Worm (Caenorhabditis elegans) whole organism, L4 larva: Measurements from ENCODE around the gene spk-1.

Experiments
- F37D6.2 ChIP-seq: sonication (generic microtip); optimal IDR thresholded peaks from 2 replicates; lab custom pipeline; 2016; ENCODE audit warnings: mild to moderate bottlenecking, missing genetic modification characterization, missing compliant biosample characterization
- Y5F2A.4 ChIP-seq: fragments of 200-800 bp; sonication (Bioruptor generic); optimal IDR thresholded peaks from 2 replicates; lab custom pipeline; 2018; ENCODE audit warnings: mild to moderate bottlenecking, missing genetic modification characterization, missing compliant biosample characterization
- Y75B8A.6 ChIP-seq: fragments of 200-800 bp; sonication (Bioruptor generic); IDR thresholded peaks from 2 replicates; pipeline ENCODE4 v1.3.6; 2022; ENCODE audit warnings: missing genetic modification reagents, missing genetic modification characterization, missing compliant biosample characterization
- ZK337.2 ChIP-seq: fragments of 200-800 bp; sonication (Bioruptor generic); IDR thresholded peaks from 2 replicates; pipeline ENCODE4 v1.3.6; 2022; ENCODE audit warnings: missing genetic modification reagents, missing genetic modification characterization, missing compliant biosample characterization
- aha-1 ChIP-seq: fragments of 150-350 bp; peaks from one replicate; lab custom pipeline; 2014; ENCODE audit warnings: missing biosample characterization, missing genetic modification characterization
- arid-1 ChIP-seq: fragments of 200-800 bp; sonication (Bioruptor generic); conservative IDR thresholded peaks from 2 replicates; pipeline ENCODE4 v1.3.6; 2022; ENCODE audit warnings: missing genetic modification reagents, missing genetic modification characterization, missing compliant biosample characterization
- ces-1 ChIP-seq: fragments of 150-350 bp; sonication (generic microtip); optimal IDR thresholded peaks from 4 replicates; lab custom pipeline; 2014; ENCODE audit warnings: missing biosample characterization, missing genetic modification reagents, missing genetic modification characterization
- cey-2 ChIP-seq: sonication (generic microtip); optimal IDR thresholded peaks from 3 replicates; lab custom pipeline; 2017; ENCODE audit warnings: missing genetic modification characterization, mild to moderate bottlenecking, missing compliant biosample characterization, antibody characterized with exemption, borderline replicate concordance; ENCODE audit not compliant: insufficient read depth
- ctbp-1 ChIP-seq: fragments of 200-800 bp; sonication (Bioruptor generic); IDR thresholded peaks from 2 replicates; pipeline ENCODE4 v1.3.6; 2022; ENCODE audit warnings: missing genetic modification reagents, missing genetic modification characterization, missing compliant biosample characterization
- daf-16 ChIP-seq, 3 experiments: sonication (generic microtip); optimal IDR thresholded peaks; 2 replicates each; lab custom pipeline; 2016 to 2017; ENCODE audit warnings: missing genetic modification characterization in 3 of 3, missing genetic modification reagents in 3 of 3, mild to moderate bottlenecking in 2 of 3, missing compliant biosample characterization in 2 of 3, missing biosample characterization in 1 of 3, moderate library complexity in 1 of 3
- dmd-6 ChIP-seq: fragments of 200-800 bp; sonication (Bioruptor generic); IDR thresholded peaks from 2 replicates; pipeline ENCODE4 v1.3.6; 2022; ENCODE audit warnings: missing genetic modification reagents, missing genetic modification characterization, missing compliant biosample characterization
- dmd-8 ChIP-seq: fragments of 200-800 bp; sonication (Bioruptor generic); IDR thresholded peaks from 2 replicates; pipeline ENCODE4 v1.3.6; 2022; ENCODE audit warnings: missing genetic modification characterization, missing compliant biosample characterization
- dve-1 ChIP-seq: sonication (generic microtip); optimal IDR thresholded peaks from 2 replicates; lab custom pipeline; 2017; ENCODE audit warnings: antibody characterized with exemption, mild to moderate bottlenecking, missing genetic modification characterization, missing compliant biosample characterization; ENCODE audit not compliant: insufficient read depth
- hlh-11 ChIP-seq: fragments of 200-800 bp; sonication (Bioruptor generic); optimal IDR thresholded peaks from 2 replicates; lab custom pipeline; 2018; ENCODE audit warnings: mild to moderate bottlenecking, missing genetic modification characterization, missing compliant biosample characterization
- hlh-30 ChIP-seq: sonication (generic microtip); optimal IDR thresholded peaks from 2 replicates; lab custom pipeline; 2017; ENCODE audit warnings: antibody characterized with exemption, mild to moderate bottlenecking, missing genetic modification characterization, missing compliant biosample characterization; ENCODE audit not compliant: insufficient read depth
- lin-13 ChIP-seq: fragments of 150-350 bp; optimal IDR thresholded peaks from 2 replicates; lab custom pipeline; 2014; ENCODE audit warnings: missing biosample characterization, missing genetic modification reagents, missing genetic modification characterization
- lsy-2 ChIP-seq, 2 experiments: fragments of 150-350 bp in 1 of 2; sonication (generic microtip) in 1 of 2; optimal IDR thresholded peaks; 2 replicates each; lab custom pipeline; 2014 to 2017; ENCODE audit warnings: missing biosample characterization in 2 of 2, missing genetic modification characterization in 2 of 2
- madf-5 ChIP-seq, 2 experiments: fragments of 200-800 bp; sonication (Bioruptor generic); IDR thresholded peaks; 2 replicates each; pipeline ENCODE4 v1.3.6; 2022; ENCODE audit warnings: missing compliant biosample characterization in 2 of 2, missing genetic modification characterization in 2 of 2
- mep-1 ChIP-seq: fragments of 150-350 bp; sonication (generic microtip); optimal IDR thresholded peaks from 3 replicates; lab custom pipeline; 2014; ENCODE audit warnings: missing biosample characterization, missing genetic modification characterization
- mxl-2 ChIP-seq: fragments of 200-800 bp; sonication (Bioruptor generic); conservative IDR thresholded peaks from 2 replicates; pipeline ENCODE4 v1.3.6; 2022; ENCODE audit warnings: missing genetic modification reagents, missing genetic modification characterization, missing compliant biosample characterization
- mxl-3 ChIP-seq: fragments of 200-800 bp; sonication (Bioruptor generic); optimal IDR thresholded peaks from 2 replicates; lab custom pipeline; 2018; ENCODE audit warnings: mild to moderate bottlenecking, missing genetic modification characterization, missing compliant biosample characterization
- nhr-237 ChIP-seq: sonication (generic microtip); optimal IDR thresholded peaks from 2 replicates; lab custom pipeline; 2017; ENCODE audit warnings: missing biosample characterization, missing genetic modification characterization
- nhr-28 ChIP-seq: fragments of 150-350 bp; optimal IDR thresholded peaks from 2 replicates; lab custom pipeline; 2014; ENCODE audit warnings: missing biosample characterization, missing genetic modification characterization
- nhr-41 ChIP-seq: fragments of 200-800 bp; sonication (Bioruptor generic); IDR thresholded peaks from 2 replicates; pipeline ENCODE4 v1.3.6; 2022; ENCODE audit warnings: missing genetic modification reagents, missing genetic modification characterization, missing compliant biosample characterization
- nhr-42 ChIP-seq: fragments of 200-800 bp; sonication (Bioruptor generic); IDR thresholded peaks from 2 replicates; pipeline ENCODE4 v1.3.6; 2022; ENCODE audit warnings: missing genetic modification characterization, missing compliant biosample characterization
- nhr-76 ChIP-seq: fragments of 150-350 bp; optimal IDR thresholded peaks from 2 replicates; lab custom pipeline; 2014; ENCODE audit warnings: missing biosample characterization, missing genetic modification characterization
- pqm-1 ChIP-seq: sonication (generic microtip); optimal IDR thresholded peaks from 2 replicates; lab custom pipeline; 2017; ENCODE audit warnings: missing biosample characterization, missing genetic modification characterization
- skn-1 ChIP-seq: fragments of 150-350 bp; optimal IDR thresholded peaks from 2 replicates; lab custom pipeline; 2014; ENCODE audit warnings: missing biosample characterization, missing genetic modification characterization
- tra-1 ChIP-seq: fragments of 200-800 bp; sonication (Bioruptor generic); IDR thresholded peaks from 2 replicates; pipeline ENCODE4 v1.3.6; 2022; ENCODE audit warnings: missing genetic modification reagents, missing genetic modification characterization, missing compliant biosample characterization
- unc-39 ChIP-seq: sonication (generic microtip); optimal IDR thresholded peaks from 2 replicates; lab custom pipeline; 2017; ENCODE audit warnings: missing biosample characterization, missing genetic modification characterization
- unc-62 ChIP-seq, 3 experiments: fragments of 150-350 bp in 1 of 3; sonication (generic microtip); optimal IDR thresholded peaks in 2 of 3; peaks in 1 of 3; 1 replicate in 1 of 3; 2 replicates in 2 of 3; lab custom pipeline; 2014 to 2017; ENCODE audit warnings: missing biosample characterization in 3 of 3, missing genetic modification characterization in 3 of 3, missing genetic modification reagents in 3 of 3, missing genotype in 1 of 3
- vab-7 ChIP-seq: fragments of 200-800 bp; sonication (Bioruptor generic); IDR thresholded peaks from 2 replicates; pipeline ENCODE4 v1.3.6; 2022; ENCODE audit warnings: missing genetic modification reagents, missing genetic modification characterization, missing compliant biosample characterization
- zfp-2 ChIP-seq: sonication (generic microtip); optimal IDR thresholded peaks from 2 replicates; lab custom pipeline; 2016; ENCODE audit warnings: mild to moderate bottlenecking, missing genetic modification characterization, missing compliant biosample characterization
- zip-11 ChIP-seq: fragments of 200-800 bp; sonication (Bioruptor generic); IDR thresholded peaks from 2 replicates; pipeline ENCODE4 v1.3.6; 2022; ENCODE audit warnings: missing genetic modification characterization, missing compliant biosample characterization
- zip-2 ChIP-seq: fragments of 150-350 bp; optimal IDR thresholded peaks from 2 replicates; lab custom pipeline; 2014; ENCODE audit warnings: missing biosample characterization, missing genetic modification characterization

Gene spk-1

DNA sequence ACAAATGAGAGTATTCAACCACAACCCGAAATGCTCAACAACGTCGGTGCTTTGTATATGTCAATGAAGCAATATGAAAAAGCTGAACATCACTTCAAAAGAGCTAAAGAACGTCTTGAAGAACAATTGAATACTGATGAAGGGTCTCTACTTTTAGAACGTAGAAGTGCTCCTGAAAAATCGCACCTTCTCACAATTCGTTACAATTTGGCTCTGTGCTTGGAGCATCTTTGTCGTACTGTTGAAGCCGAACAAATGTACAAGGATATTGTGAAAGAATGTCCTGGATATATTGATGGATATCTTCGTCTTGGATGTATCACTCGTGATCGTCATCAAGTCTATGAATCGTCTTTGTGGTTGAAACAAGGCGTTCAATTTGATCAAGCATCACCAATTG, 37.8 kb downstream of the spk-1 start:
- no peak for TF ChIP-seq mxl-2 (GFP tag; lab: Robert Waterston, UW)
- peak in 1 of 2 experiments; percentile 97 for TF ChIP-seq unc-62 (GFP tag; optimal IDR thresholded peaks at IDR 0.05 in 1 of 2; lab: Kevin White, UChicago)
- no peak for TF ChIP-seq unc-62 (tag; optimal IDR thresholded peaks at IDR 0.05; lab: Kevin White, UChicago)
- peak; percentile 78 for TF ChIP-seq aha-1
- no peak for TF ChIP-seq ZK337.2

DNA sequence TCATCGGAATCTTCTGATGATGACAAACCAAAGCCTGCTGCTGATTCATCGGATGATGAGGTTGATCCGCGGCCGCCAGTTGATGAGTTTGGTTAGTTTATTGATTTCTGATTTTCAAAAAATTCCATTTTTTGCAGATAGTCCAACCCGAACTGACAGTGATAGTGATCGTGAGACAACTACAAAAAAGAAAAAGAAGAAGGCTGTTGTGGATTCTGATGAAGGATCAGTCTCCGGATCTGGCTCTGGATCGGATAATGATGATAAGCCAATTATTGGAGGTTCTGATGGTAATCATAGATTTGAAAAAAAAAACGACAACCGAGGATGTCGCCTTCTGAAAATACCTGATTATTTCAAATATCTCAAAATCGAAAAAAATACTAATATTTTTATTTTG, 39.7 kb downstream of the spk-1 start:
- peak; percentile 64 for TF ChIP-seq aha-1
- no peak for TF ChIP-seq vab-7
- TF ChIP-seq Y5F2A.4 (GFP tag; lab: Kevin White, UChicago), result no peak
- TF ChIP-seq lin-13 (GFP tag; lab: Kevin White, UChicago), result no peak
- no peak for TF ChIP-seq zip-2 (tag; lab: Kevin White, UChicago)

DNA sequence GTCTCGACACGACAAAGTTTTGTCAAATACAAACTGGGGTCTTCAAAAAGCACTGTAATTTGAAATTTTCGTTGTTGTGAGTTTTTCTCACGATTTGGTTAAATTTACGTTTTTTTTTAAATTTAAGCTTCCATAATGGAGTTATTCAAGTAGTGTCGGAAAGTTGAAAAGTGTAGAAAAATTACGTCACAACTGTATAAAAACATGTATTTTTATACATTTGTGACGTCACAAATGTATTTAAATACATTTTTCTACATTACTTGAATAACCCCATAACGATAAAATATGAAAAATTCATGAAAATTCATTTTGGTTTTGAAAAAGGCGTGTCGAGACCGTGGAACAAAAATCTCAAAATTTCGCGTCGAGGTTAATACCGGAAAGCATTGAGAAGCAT, 41.0 kb downstream of the spk-1 start:
- no peak for TF ChIP-seq ces-1 (GFP tag; lab: Kevin White, UChicago)
- no peak for TF ChIP-seq arid-1 (GFP tag; lab: Robert Waterston, UW)
- no peak for TF ChIP-seq madf-5 (GFP tag; IDR thresholded peaks at IDR 0.05; lab: Robert Waterston, UW)
- no peak for TF ChIP-seq zfp-2 (tag; lab: Kevin White, UChicago)
- TF ChIP-seq ctbp-1 (GFP tag; lab: Robert Waterston, UW), result no peak
- no peak for TF ChIP-seq Y75B8A.6 (GFP tag; lab: Robert Waterston, UW)
- no peak for TF ChIP-seq vab-7
- TF ChIP-seq hlh-11, result no peak
- TF ChIP-seq zip-2 (tag; lab: Kevin White, UChicago), result no peak
- no peak for TF ChIP-seq nhr-41 (GFP tag; lab: Robert Waterston, UW)
- TF ChIP-seq nhr-237 (tag; lab: Kevin White, UChicago), result no peak
- TF ChIP-seq nhr-76, result no peak
- no peak for TF ChIP-seq nhr-42 (GFP tag; lab: Robert Waterston, UW)
- TF ChIP-seq dmd-6, result no peak
- no peak for TF ChIP-seq dmd-8 (GFP tag; lab: Robert Waterston, UW)
- TF ChIP-seq zip-11, result no peak
- TF ChIP-seq daf-16 (GFP tag; optimal IDR thresholded peaks at IDR 0.05; lab: Kevin White, UChicago), result no peak
- no peak for TF ChIP-seq daf-16 (tag; optimal IDR thresholded peaks at IDR 0.05; lab: Kevin White, UChicago)
- TF ChIP-seq, all 104 proteins: peak for 0

DNA sequence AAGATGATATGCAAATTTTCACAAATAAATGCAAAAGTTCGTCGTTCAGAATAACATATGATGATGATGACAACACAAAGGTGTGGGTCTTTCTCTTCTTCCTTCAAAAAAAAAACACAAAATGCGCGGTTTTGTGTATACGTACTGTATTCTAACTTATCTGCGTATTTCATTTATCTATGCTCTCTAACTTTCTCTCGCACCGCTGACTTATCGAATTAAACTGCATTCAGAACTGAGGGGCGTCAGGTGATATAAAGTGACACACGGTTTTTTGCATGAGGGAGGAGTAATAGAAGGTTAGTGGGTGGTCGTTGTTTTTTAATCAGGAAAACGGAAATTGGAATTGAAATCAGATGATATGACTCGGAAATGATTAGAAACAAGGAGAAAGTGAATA, 43.9 kb downstream of the spk-1 start, which contains the start of gene sod-4:
sod-4 (minus strand) TSS at position 109 of the 400 bp plus-strand sequence.
- TF ChIP-seq skn-1 (tag; lab: Kevin White, UChicago), result no peak
- TF ChIP-seq cey-2 (tag; lab: Kevin White, UChicago), result peak; percentile 36
- TF ChIP-seq nhr-28 (tag; lab: Kevin White, UChicago), result peak; percentile 56
- no peak for TF ChIP-seq unc-39 (tag; lab: Kevin White, UChicago)
- TF ChIP-seq mxl-3 (GFP tag; lab: Kevin White, UChicago), result peak; percentile 27
- TF ChIP-seq F37D6.2, result no peak
- peak; percentile 10 for TF ChIP-seq mep-1 (tag; lab: Kevin White, UChicago)
- TF ChIP-seq tra-1, result peak; percentile 51; the same call in 1 of the 2 replicates
- TF ChIP-seq hlh-30, result peak; percentile 86
- TF ChIP-seq dve-1 (tag; lab: Kevin White, UChicago), result peak; percentile 55
- no peak for TF ChIP-seq pqm-1
- TF ChIP-seq, all 104 proteins: peak for 7

DNA sequence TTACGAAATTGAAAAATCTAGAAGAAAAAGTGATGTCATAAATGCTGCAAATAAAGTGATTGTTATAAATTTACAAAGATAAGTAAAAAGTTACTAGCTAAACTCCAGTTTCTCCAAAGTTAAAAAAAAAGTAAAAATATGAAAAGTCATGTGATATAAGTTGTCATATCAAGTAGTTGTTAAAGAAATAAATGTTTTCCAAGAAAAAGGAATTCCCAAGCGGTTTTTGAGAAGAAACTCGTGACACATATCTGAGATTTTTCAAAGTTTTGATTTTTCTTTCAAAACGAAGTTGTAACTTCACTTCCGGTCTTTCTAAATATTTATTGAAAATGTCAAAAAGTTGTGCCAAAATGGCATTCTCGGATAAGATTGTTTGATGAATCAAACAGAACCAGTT, 44.7 kb downstream of the spk-1 start:
- TF ChIP-seq mep-1 (tag; lab: Kevin White, UChicago), result peak; percentile 42
- TF ChIP-seq daf-16 (GFP tag; optimal IDR thresholded peaks at IDR 0.05; lab: Kevin White, UChicago), result no peak
- TF ChIP-seq daf-16 (tag; optimal IDR thresholded peaks at IDR 0.05; lab: Kevin White, UChicago), result no peak
- TF ChIP-seq hlh-30, result peak; percentile 21
- TF ChIP-seq lsy-2 (tag; optimal IDR thresholded peaks at IDR 0.05; lab: Kevin White, UChicago), result peak in 1 of 2 experiments; percentile 38
- TF ChIP-seq unc-62 (GFP tag; optimal IDR thresholded peaks at IDR 0.05 in 1 of 2; lab: Kevin White, UChicago), result peak in 1 of 2 experiments; percentile 83
- TF ChIP-seq unc-62 (tag; optimal IDR thresholded peaks at IDR 0.05; lab: Kevin White, UChicago), result no peak
